Worm (Caenorhabditis elegans) whole organism, L2 larva: Measurements from ENCODE around the gene cpf-2.

ENCODE experiments used
- blmp-1 ChIP-seq: sonication (generic microtip); optimal IDR thresholded peaks from 2 replicates; lab custom pipeline; 2017; ENCODE audit warnings: missing genetic modification characterization, mild to moderate bottlenecking, missing compliant biosample characterization, antibody characterized with exemption, moderate library complexity; ENCODE audit not compliant: insufficient read depth
- dmd-4 ChIP-seq: sonication (generic microtip); optimal IDR thresholded peaks from 2 replicates; lab custom pipeline; 2017; ENCODE audit warnings: missing biosample characterization, missing genetic modification characterization
- egl-27 ChIP-seq: sonication (generic microtip); optimal IDR thresholded peaks from 3 replicates; lab custom pipeline; 2017; ENCODE audit warnings: missing biosample characterization, missing genetic modification reagents, missing genetic modification characterization
- lin-11 ChIP-seq: fragments of 150-350 bp; sonication (generic microtip); optimal IDR thresholded peaks from 2 replicates; lab custom pipeline; 2014; ENCODE audit warnings: missing biosample characterization, missing genetic modification characterization, inconsistent platforms, mixed read lengths
- lin-39 ChIP-seq: fragments of 150-350 bp; optimal IDR thresholded peaks from 2 replicates; lab custom pipeline; 2014; ENCODE audit warnings: missing biosample characterization, missing genetic modification reagents, missing genetic modification characterization
- mab-5 ChIP-seq: fragments of 150-350 bp; optimal IDR thresholded peaks from 2 replicates; lab custom pipeline; 2014; ENCODE audit warnings: missing biosample characterization, missing genetic modification characterization
- nhr-25 ChIP-seq: fragments of 150-350 bp; sonication (generic microtip); optimal IDR thresholded peaks from 3 replicates; lab custom pipeline; 2014; ENCODE audit warnings: missing biosample characterization, missing genetic modification characterization
- unc-62 ChIP-seq: fragments of 150-350 bp; optimal IDR thresholded peaks from 2 replicates; lab custom pipeline; 2014; ENCODE audit warnings: missing biosample characterization, missing genetic modification reagents, missing genetic modification characterization

ce11 chrIII:13272788-13273187 lies 4.1 kb upstream of the cpf-2 start:
- TF ChIP-seq unc-62 (GFP tag; lab: Kevin White, UChicago) (no peak), nhr-25 (tag; lab: Kevin White, UChicago) (no peak), egl-27 (tag; lab: Kevin White, UChicago) (no peak), blmp-1 (tag; lab: Kevin White, UChicago) (no peak), dmd-4 (tag; lab: Kevin White, UChicago) (no peak), mab-5 (peak; percentile 19), lin-11 (tag; lab: Kevin White, UChicago) (no peak), lin-39 (no peak)
